Fruit fly (Drosophila melanogaster) whole organism, embryonic: ENCODE measurements around the gene Rift.

Source experiments
- Atf3 ChIP-seq: fragments of 200-800 bp; sonication (Bioruptor generic); optimal IDR thresholded peaks from 3 replicates; lab custom pipeline; 2016; ENCODE audit warnings: missing biosample characterization, missing genetic modification characterization
- Blimp-1 ChIP-seq: fragments of 200-800 bp; sonication (Bioruptor generic); optimal IDR thresholded peaks from 3 replicates; lab custom pipeline; 2018; ENCODE audit warnings: missing biosample characterization, missing genetic modification characterization, mild to moderate bottlenecking, moderate library complexity, missing genetic modification reagents
- CG10979 ChIP-seq: fragments of 200-800 bp; sonication (Bioruptor generic); optimal IDR thresholded peaks from 2 replicates; lab custom pipeline; 2018; ENCODE audit warnings: missing biosample characterization, mild to moderate bottlenecking, missing genetic modification characterization, moderate library complexity
- CG11093 ChIP-seq: fragments of 200-800 bp; sonication (Bioruptor generic); IDR thresholded peaks from 3 replicates; pipeline ENCODE4 v1.3.6; 2022; ENCODE audit warnings: missing biosample characterization, missing genetic modification characterization
- CG11504 ChIP-seq: fragments of 200-800 bp; sonication (Bioruptor generic); optimal IDR thresholded peaks from 3 replicates; lab custom pipeline; 2019; ENCODE audit warnings: missing biosample characterization, mild to moderate bottlenecking, missing genetic modification characterization, moderate library complexity
- CG12236 ChIP-seq: fragments of 200-800 bp; sonication (Bioruptor generic); optimal IDR thresholded peaks from 2 replicates; lab custom pipeline; 2016; ENCODE audit warnings: missing biosample characterization, missing genetic modification characterization
- CG13287 ChIP-seq: fragments of 200-800 bp; sonication (Bioruptor generic); IDR thresholded peaks from 2 replicates; pipeline ENCODE4 v1.3.6; 2022; ENCODE audit warnings: missing biosample characterization, missing genetic modification characterization; ENCODE audit not compliant: partially characterized antibody
- CG15479 ChIP-seq: fragments of 200-800 bp; sonication (Bioruptor generic); optimal IDR thresholded peaks from 3 replicates; lab custom pipeline; 2019; ENCODE audit warnings: missing biosample characterization, mild to moderate bottlenecking, missing genetic modification characterization, moderate library complexity
- CG15601 ChIP-seq: fragments of 200-800 bp; sonication (Bioruptor generic); optimal IDR thresholded peaks from 3 replicates; lab custom pipeline; 2019; ENCODE audit warnings: missing biosample characterization, mild to moderate bottlenecking, missing genetic modification characterization, moderate library complexity
- CG1603 ChIP-seq: fragments of 200-800 bp; sonication (Bioruptor generic); optimal IDR thresholded peaks from 2 replicates; lab custom pipeline; 2019; ENCODE audit warnings: missing biosample characterization, mild to moderate bottlenecking, missing genetic modification characterization, moderate library complexity
- CG16813 ChIP-seq: fragments of 200-800 bp; sonication (Bioruptor generic); IDR thresholded peaks from 3 replicates; pipeline ENCODE4 v1.3.6; 2022; ENCODE audit warnings: missing biosample characterization, missing genetic modification characterization; ENCODE audit not compliant: partially characterized antibody
- CG17359 ChIP-seq: fragments of 200-800 bp; sonication (Bioruptor generic); optimal IDR thresholded peaks from 3 replicates; lab custom pipeline; 2018; ENCODE audit warnings: missing biosample characterization, mild to moderate bottlenecking, missing genetic modification characterization, moderate library complexity
- CG18599 ChIP-seq: fragments of 200-800 bp; sonication (Bioruptor generic); optimal IDR thresholded peaks from 3 replicates; lab custom pipeline; 2017; ENCODE audit warnings: missing biosample characterization, missing genetic modification characterization, mild to moderate bottlenecking, moderate library complexity, missing genetic modification reagents
- CG18619 ChIP-seq: fragments of 200-800 bp; sonication (Bioruptor generic); optimal IDR thresholded peaks from 3 replicates; lab custom pipeline; 2017; ENCODE audit warnings: missing biosample characterization, mild to moderate bottlenecking, missing genetic modification characterization
- CG30403 ChIP-seq: fragments of 200-800 bp; sonication (Bioruptor generic); optimal IDR thresholded peaks from 3 replicates; lab custom pipeline; 2016; ENCODE audit warnings: missing biosample characterization, missing genetic modification characterization
- CG3726 ChIP-seq: fragments of 200-800 bp; sonication (Bioruptor generic); IDR thresholded peaks from 3 replicates; pipeline ENCODE4, ENCODE4 v1.3.6; 2022; ENCODE audit warnings: missing biosample characterization, missing genetic modification characterization
- CG4820 ChIP-seq: fragments of 200-800 bp; sonication (Bioruptor generic); optimal IDR thresholded peaks from 3 replicates; lab custom pipeline; 2016; ENCODE audit warnings: missing biosample characterization, missing genetic modification characterization
- Deaf1 ChIP-seq: fragments of 200-800 bp; optimal IDR thresholded peaks from 3 replicates; lab custom pipeline; 2019; ENCODE audit warnings: missing biosample characterization, mild to moderate bottlenecking, missing genetic modification characterization, moderate library complexity
- Drgx ChIP-seq: fragments of 200-800 bp; sonication (Bioruptor generic); IDR thresholded peaks from 2 replicates; pipeline ENCODE4 v1.3.6; 2022; ENCODE audit warnings: missing biosample characterization, missing genetic modification characterization
- ERR ChIP-seq: fragments of 200-800 bp; sonication (Bioruptor generic); optimal IDR thresholded peaks from 2 replicates; lab custom pipeline; 2016; ENCODE audit warnings: missing biosample characterization, missing genetic modification characterization
- Ets65A ChIP-seq: fragments of 200-800 bp; sonication (Bioruptor generic); peaks from one replicate; lab custom pipeline; 2016; ENCODE audit warnings: missing biosample characterization, missing genetic modification characterization
- MESR4 ChIP-seq: fragments of 200-800 bp; sonication (Bioruptor generic); optimal IDR thresholded peaks from 2 replicates; lab custom pipeline; 2018; ENCODE audit warnings: missing biosample characterization, mild to moderate bottlenecking, missing genetic modification characterization, moderate library complexity
- MTF-1 ChIP-seq: fragments of 200-800 bp; sonication (Bioruptor generic); optimal IDR thresholded peaks from 2 replicates; lab custom pipeline; 2018; ENCODE audit warnings: missing biosample characterization, mild to moderate bottlenecking, missing genetic modification characterization, borderline replicate concordance
- Myb ChIP-seq: fragments of 200-800 bp; sonication (Bioruptor generic); optimal IDR thresholded peaks from 2 replicates; lab custom pipeline; 2016; ENCODE audit warnings: missing biosample characterization, missing genetic modification characterization
- Pdp1 ChIP-seq, 2 experiments: fragments of 200-800 bp; sonication (Bioruptor generic); optimal IDR thresholded peaks; 3 replicates each; lab custom pipeline; 2016; ENCODE audit warnings: missing biosample characterization in 2 of 2, missing genetic modification characterization in 2 of 2, mild to moderate bottlenecking in 1 of 2, moderate library complexity in 1 of 2
- Side ChIP-seq: fragments of 200-800 bp; sonication (Bioruptor generic); optimal IDR thresholded peaks from 2 replicates; lab custom pipeline; 2016; ENCODE audit warnings: missing biosample characterization, missing genetic modification characterization
- Sox102F ChIP-seq: fragments of 200-800 bp; sonication (Bioruptor generic); optimal IDR thresholded peaks from 2 replicates; lab custom pipeline; 2018; ENCODE audit warnings: missing biosample characterization, mild to moderate bottlenecking, missing genetic modification characterization, moderate library complexity
- TFAM ChIP-seq: fragments of 200-800 bp; sonication (Bioruptor generic); optimal IDR thresholded peaks from 2 replicates; lab custom pipeline; 2017; ENCODE audit warnings: missing biosample characterization, missing genetic modification characterization, inconsistent platforms
- Tbp ChIP-seq: fragments of >200 bp; optimal IDR thresholded peaks from 2 replicates; lab custom pipeline; 2018; ENCODE audit warnings: missing biosample characterization, missing genetic modification characterization
- dmrt99B ChIP-seq: fragments of 200-800 bp; sonication (Bioruptor generic); optimal IDR thresholded peaks from 2 replicates; lab custom pipeline; 2018; ENCODE audit warnings: missing biosample characterization, mild to moderate bottlenecking, missing genetic modification characterization, moderate library complexity
- dysf ChIP-seq: fragments of 200-800 bp; sonication (Bioruptor generic); IDR thresholded peaks from 3 replicates; pipeline ENCODE4 v1.3.6; 2022; ENCODE audit warnings: missing biosample characterization, missing genetic modification characterization
- fd96Cb ChIP-seq: fragments of 200-800 bp; sonication (Bioruptor generic); optimal IDR thresholded peaks from 2 replicates; lab custom pipeline; 2018; ENCODE audit warnings: missing biosample characterization, mild to moderate bottlenecking, missing genetic modification characterization, moderate library complexity
- grau ChIP-seq: fragments of 200-800 bp; optimal IDR thresholded peaks from 3 replicates; lab custom pipeline; 2019; ENCODE audit warnings: missing biosample characterization, mild to moderate bottlenecking, missing genetic modification characterization, moderate library complexity
- inv ChIP-seq: fragments of 200-800 bp; sonication (Bioruptor generic); IDR thresholded peaks from 2 replicates; pipeline ENCODE4 v1.3.6; 2022; ENCODE audit warnings: missing biosample characterization, missing genetic modification characterization; ENCODE audit not compliant: partially characterized antibody
- nom ChIP-seq: fragments of 200-800 bp; sonication (Bioruptor generic); optimal IDR thresholded peaks from 2 replicates; lab custom pipeline; 2017; ENCODE audit warnings: missing biosample characterization, missing genetic modification characterization, mild to moderate bottlenecking, moderate library complexity, missing genetic modification reagents
- otp ChIP-seq: fragments of 200-800 bp; sonication (Bioruptor generic); IDR thresholded peaks from 3 replicates; pipeline ENCODE4, ENCODE4 v1.3.6; 2022; ENCODE audit warnings: missing biosample characterization, missing genetic modification characterization
- phol ChIP-seq: fragments of 200-800 bp; sonication (Bioruptor generic); optimal IDR thresholded peaks from 3 replicates; lab custom pipeline; 2018; ENCODE audit warnings: missing biosample characterization, mild to moderate bottlenecking, missing genetic modification characterization, moderate library complexity
- sr ChIP-seq: fragments of 200-800 bp; sonication (Bioruptor generic); IDR thresholded peaks from 3 replicates; pipeline ENCODE4 v1.3.6; 2022; ENCODE audit warnings: missing biosample characterization, missing genetic modification characterization
- tna ChIP-seq: fragments of 200-800 bp; sonication (Bioruptor generic); IDR thresholded peaks from 2 replicates; pipeline ENCODE4 v1.3.6; 2022; ENCODE audit warnings: missing biosample characterization, missing genetic modification characterization; ENCODE audit not compliant: partially characterized antibody
- toy ChIP-seq: fragments of 200-800 bp; sonication (Bioruptor generic); IDR thresholded peaks from 2 replicates; pipeline ENCODE4 v1.3.6; 2022; ENCODE audit warnings: missing biosample characterization, missing genetic modification characterization
- vnd ChIP-seq: fragments of 200-800 bp; sonication (Bioruptor generic); IDR thresholded peaks from 3 replicates; pipeline ENCODE4 v1.3.6; 2022; ENCODE audit warnings: missing biosample characterization, missing genetic modification characterization; ENCODE audit not compliant: partially characterized antibody
- z ChIP-seq: fragments of 200-800 bp; sonication (Bioruptor generic); IDR thresholded peaks from 3 replicates; pipeline ENCODE4 v1.3.6; 2022; ENCODE audit warnings: missing biosample characterization, missing genetic modification characterization

The Rift gene

DNA sequence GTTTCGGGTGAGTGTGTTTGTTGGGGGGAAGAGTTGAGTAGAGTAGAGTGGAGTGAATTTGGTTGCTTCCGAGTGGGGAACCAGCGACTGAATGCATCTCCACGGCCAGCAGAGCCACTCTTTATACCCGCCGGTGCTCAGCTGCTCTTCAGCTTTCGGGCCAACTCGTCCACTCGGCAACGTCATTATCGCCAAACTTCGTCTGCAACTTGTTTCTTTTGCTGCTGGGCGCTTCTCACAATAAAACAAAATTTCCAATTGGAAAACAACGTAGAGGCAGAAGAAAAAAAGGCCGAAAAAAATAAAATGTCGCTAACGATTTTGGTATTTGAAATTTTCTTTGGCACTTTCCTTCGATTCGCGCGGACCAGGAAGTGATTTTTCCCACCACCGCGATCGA is 45.3 kb downstream of the Rift start, which contains the start of gene CG2150:
Gene CG2150 (minus strand): TSS at position 101 of the 400 bp plus-strand sequence.
- TF ChIP-seq CG13287 (no peak), Deaf1 (tag; lab: Kevin White, UChicago) (peak; percentile 55), z (GFP tag; lab: Robert Waterston, UW) (peak; percentile 45; the same call in 1 of the 3 replicates), inv (GFP tag; lab: Robert Waterston, UW) (no peak)

DNA sequence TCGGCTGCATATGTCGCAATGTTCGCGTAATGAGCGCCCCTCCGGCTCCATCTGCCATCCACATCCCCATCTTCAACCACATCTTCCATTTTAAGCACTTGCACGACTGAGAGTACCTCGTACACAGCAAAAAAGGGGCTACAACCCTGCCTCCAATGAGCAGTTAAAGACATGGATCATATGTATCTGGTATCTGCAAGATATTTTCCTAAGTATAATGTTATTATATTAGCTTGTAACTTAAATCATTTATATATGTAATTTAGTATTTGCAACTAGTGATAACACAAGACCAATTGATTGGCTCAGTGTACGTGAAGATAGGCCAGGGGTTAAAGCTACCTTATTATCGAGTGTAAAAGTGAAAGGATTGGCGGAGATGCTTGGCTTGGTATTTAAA is 47.3 kb downstream of the Rift start:
- TF ChIP-seq sr (GFP tag; lab: Robert Waterston, UW) (no peak), MTF-1 (GFP tag; lab: Kevin White, UChicago) (no peak), CG16813 (GFP tag; lab: Robert Waterston, UW) (no peak), Myb (no peak), nom (GFP tag; lab: Kevin White, UChicago) (peak; percentile 40), Drgx (GFP tag; lab: Robert Waterston, UW) (peak; percentile 73), Blimp-1 (peak; percentile 45), Atf3 (GFP tag; lab: Kevin White, UChicago) (no peak), MESR4 (no peak), CG11093 (GFP tag; lab: Robert Waterston, UW) (no peak), CG17359 (tag; lab: Kevin White, UChicago) (peak; percentile 3), Ets65A (GFP tag; lab: Kevin White, UChicago) (peak; percentile 38), TFAM (GFP tag; lab: Kevin White, UChicago) (no peak), Tbp (GFP tag; lab: Kevin White, UChicago) (no peak), CG12236 (GFP tag; lab: Kevin White, UChicago) (no peak), CG18599 (GFP tag; lab: Kevin White, UChicago) (no peak), CG15601 (no peak), fd96Cb (tag; lab: Kevin White, UChicago) (no peak), CG3726 (GFP tag; lab: Robert Waterston, UW) (no peak), tna (GFP tag; lab: Robert Waterston, UW) (no peak), toy (GFP tag; lab: Robert Waterston, UW) (no peak), CG4820 (GFP tag; lab: Kevin White, UChicago) (no peak), CG18619 (GFP tag; lab: Kevin White, UChicago) (no peak), phol (tag; lab: Kevin White, UChicago) (peak; percentile 5), CG1603 (peak; percentile 30), dysf (GFP tag; lab: Robert Waterston, UW) (0 out of 3 replicates have a peak, but pooled peaks have one; percentile 30), ERR (no peak), Sox102F (GFP tag; lab: Kevin White, UChicago) (peak; percentile 7), dmrt99B (tag; lab: Kevin White, UChicago) (peak; percentile 29), CG30403 (GFP tag; lab: Kevin White, UChicago) (no peak), CG10979 (tag; lab: Kevin White, UChicago) (peak; percentile 12), CG11504 (peak; percentile 25), grau (tag; lab: Kevin White, UChicago) (no peak)
- TF ChIP-seq, all 482 proteins: peak for 12

dm6 chr3R:31761529-31762009 is 48.4 kb downstream of the Rift start, which contains the start of gene Smvt:
Gene Smvt, minus strand, starts transcription at chr3R:31761579.
- TF ChIP-seq Pdp1 (GFP tag; optimal IDR thresholded peaks at IDR 0.05; lab: Kevin White, UChicago) (peak in 1 of 2 experiments; percentile 80), vnd (GFP tag; lab: Robert Waterston, UW) (0 out of 3 replicates have a peak, but pooled peaks have one; percentile 16), CG15479 (GFP tag; lab: Kevin White, UChicago) (peak; percentile 10), Side (GFP tag; lab: Kevin White, UChicago) (no peak), CG11093 (GFP tag; lab: Robert Waterston, UW) (no peak), otp (GFP tag; lab: Robert Waterston, UW) (no peak)
